Worm (Caenorhabditis elegans) whole organism, dauer: Measurements from ENCODE around the gene srg-64.

Source experiments
- unc-62 ChIP-seq: sonication (generic microtip); optimal IDR thresholded peaks from 2 replicates; lab custom pipeline; 2017; ENCODE audit warnings: missing biosample characterization, missing genetic modification reagents, missing genetic modification characterization

The srg-64 gene

ce11 chrX:15704579-15705110 is 35.8 kb downstream of the srg-64 start:
- TF ChIP-seq unc-62 = no peak

- TF ChIP-seq unc-62 = no peak
These were observed 40.2 kb downstream of the srg-64 start for ce11 chrX:15700220-15700619.

ce11 chrX:15696400-15696799 is 44.0 kb downstream of the srg-64 start, which contains the start of gene ZK662.2:
Gene ZK662.2, plus strand, starts transcription at chrX:15696700.
- no peak for TF ChIP-seq unc-62

- no peak for TF ChIP-seq unc-62
These were observed 47.0 kb downstream of the srg-64 start for ce11 chrX:15693466-15693865.

ce11 chrX:15689244-15689643 is 51.2 kb downstream of the srg-64 start, which contains the start of gene C03H12.1:
Gene C03H12.1, plus strand, starts transcription at chrX:15689449.
- no peak for TF ChIP-seq unc-62
